Worm (Caenorhabditis elegans) whole organism, young adult: ENCODE results near the gene C25G6.4.

ENCODE experiments used
- Y53G8AR.9 ChIP-seq: fragments of 200-800 bp; sonication (Bioruptor generic); conservative IDR thresholded peaks from 2 replicates; pipeline ENCODE4 v1.3.6; 2022; ENCODE audit warnings: missing genetic modification reagents, missing genetic modification characterization, missing compliant biosample characterization
- Y79H2A.3 ChIP-seq: fragments of 200-800 bp; sonication (Bioruptor generic); conservative IDR thresholded peaks from 2 replicates; pipeline ENCODE4 v1.3.6; 2022; ENCODE audit warnings: missing genetic modification reagents, missing genetic modification characterization, missing compliant biosample characterization
- dox-1 ChIP-seq: fragments of 200-800 bp; sonication (Bioruptor generic); IDR thresholded peaks from 2 replicates; pipeline ENCODE4 v1.3.6; 2022; ENCODE audit warnings: missing genetic modification reagents, missing genetic modification characterization, missing compliant biosample characterization
- ets-4 ChIP-seq: fragments of 200-800 bp; sonication (Bioruptor generic); optimal IDR thresholded peaks from 2 replicates; lab custom pipeline; 2018; ENCODE audit warnings: mild to moderate bottlenecking, missing genetic modification characterization, missing compliant biosample characterization
- let-607 ChIP-seq, 2 experiments: fragments of 200-800 bp in 1 of 2; sonication (Bioruptor generic) in 1 of 2; sonication (generic microtip) in 1 of 2; optimal IDR thresholded peaks; 2 replicates each; lab custom pipeline; 2016 to 2018; ENCODE audit warnings: mild to moderate bottlenecking in 2 of 2, missing compliant biosample characterization in 2 of 2, missing genetic modification characterization in 2 of 2, moderate library complexity in 2 of 2, missing genotype in 1 of 2
- lin-40 ChIP-seq: sonication (generic microtip); optimal IDR thresholded peaks from 2 replicates; lab custom pipeline; 2016; ENCODE audit warnings: missing genetic modification characterization, mild to moderate bottlenecking, missing compliant biosample characterization, missing genotype, missing genetic modification reagents
- pha-4 ChIP-seq: fragments of 150-350 bp; sonication (generic microtip); optimal IDR thresholded peaks from 2 replicates; lab custom pipeline; 2014; ENCODE audit warnings: missing biosample characterization, missing genetic modification reagents, missing genetic modification characterization

DNA sequence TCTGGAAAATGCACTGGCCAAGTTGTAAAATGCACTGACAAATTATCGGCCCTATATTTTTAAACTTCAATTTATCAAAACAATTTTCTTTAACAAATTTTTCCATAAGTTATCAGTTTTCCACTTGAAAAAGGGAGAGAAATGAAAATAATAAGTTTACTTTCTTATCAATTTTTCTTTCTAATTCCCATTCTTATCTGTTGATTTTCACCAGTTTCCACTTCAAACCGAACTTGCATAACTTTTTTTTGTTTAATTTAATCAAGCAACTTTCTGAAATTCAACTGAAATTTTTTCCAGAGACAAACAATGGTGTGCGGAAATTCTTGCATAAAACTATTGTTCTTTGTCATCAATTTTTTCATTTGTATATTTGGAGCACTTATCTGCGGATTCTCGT is 3.9 kb downstream of the C25G6.4 start, which contains the start of gene tsp-9:
- no peak for TF ChIP-seq Y79H2A.3 (GFP tag; lab: Robert Waterston, UW)
- TF ChIP-seq let-607 (tag; optimal IDR thresholded peaks at IDR 0.05; lab: Kevin White, UChicago): no peak
- no peak for TF ChIP-seq Y53G8AR.9 (GFP tag; lab: Robert Waterston, UW)
- TF ChIP-seq ets-4: no peak
- no peak for TF ChIP-seq dox-1 (GFP tag; lab: Robert Waterston, UW)
- TF ChIP-seq lin-40: no peak
- no peak for TF ChIP-seq pha-4 (tag; lab: Kevin White, UChicago)
